Worm (Caenorhabditis elegans): ENCODE measurements around the gene AH6.17.

AH6.17 gene

DNA sequence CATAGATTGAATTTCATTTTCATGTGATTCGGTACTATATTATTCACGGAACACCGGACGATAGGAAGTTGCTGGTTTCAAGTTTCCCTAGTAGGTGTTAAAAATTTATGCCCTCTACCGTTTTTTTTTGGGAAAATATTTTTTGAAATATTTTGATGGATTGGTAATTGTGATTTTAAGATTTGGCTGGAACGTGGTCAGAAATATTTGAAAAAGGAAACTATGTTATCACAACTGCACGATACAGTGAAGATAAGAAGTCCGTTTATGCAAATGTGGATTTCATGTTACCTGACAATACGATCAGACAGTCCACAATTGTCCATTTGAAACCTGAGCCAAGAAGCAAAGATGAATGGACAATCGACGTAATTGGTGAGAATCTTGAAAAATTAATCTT, at the start of gene AH6.17:
Gene AH6.17, plus strand, starts transcription at position 185 of the 400 bp plus-strand sequence.
- TF ChIP-seq tbx-11 (GFP tag; IDR thresholded peaks at IDR 0.05), result no peak
- no peak for TF ChIP-seq B0310.2 (tag; optimal IDR thresholded peaks at IDR 0.05)
- TF ChIP-seq ceh-36 (tag; optimal IDR thresholded peaks at IDR 0.05), result no peak
- TF ChIP-seq hmbx-1 (tag; optimal IDR thresholded peaks at IDR 0.05), result no peak
- no peak for TF ChIP-seq scrt-1 (GFP tag; IDR thresholded peaks at IDR 0.05)
- TF ChIP-seq hnd-1 (tag; optimal IDR thresholded peaks at IDR 0.05), result no peak
- no peak for TF ChIP-seq hmg-4 (GFP tag; optimal IDR thresholded peaks at IDR 0.05)
- TF ChIP-seq sea-1 (GFP tag; conservative IDR thresholded peaks at IDR 0.05), result no peak
- TF ChIP-seq pes-1 (GFP tag; IDR thresholded peaks at IDR 0.05), result no peak
- no peak for TF ChIP-seq ceh-13 (GFP tag; optimal IDR thresholded peaks at IDR 0.05)
- TF ChIP-seq F13C5.2 (tag; optimal IDR thresholded peaks at IDR 0.05), result no peak
- no peak for TF ChIP-seq tbx-37 (GFP tag; conservative IDR thresholded peaks at IDR 0.05)

DNA sequence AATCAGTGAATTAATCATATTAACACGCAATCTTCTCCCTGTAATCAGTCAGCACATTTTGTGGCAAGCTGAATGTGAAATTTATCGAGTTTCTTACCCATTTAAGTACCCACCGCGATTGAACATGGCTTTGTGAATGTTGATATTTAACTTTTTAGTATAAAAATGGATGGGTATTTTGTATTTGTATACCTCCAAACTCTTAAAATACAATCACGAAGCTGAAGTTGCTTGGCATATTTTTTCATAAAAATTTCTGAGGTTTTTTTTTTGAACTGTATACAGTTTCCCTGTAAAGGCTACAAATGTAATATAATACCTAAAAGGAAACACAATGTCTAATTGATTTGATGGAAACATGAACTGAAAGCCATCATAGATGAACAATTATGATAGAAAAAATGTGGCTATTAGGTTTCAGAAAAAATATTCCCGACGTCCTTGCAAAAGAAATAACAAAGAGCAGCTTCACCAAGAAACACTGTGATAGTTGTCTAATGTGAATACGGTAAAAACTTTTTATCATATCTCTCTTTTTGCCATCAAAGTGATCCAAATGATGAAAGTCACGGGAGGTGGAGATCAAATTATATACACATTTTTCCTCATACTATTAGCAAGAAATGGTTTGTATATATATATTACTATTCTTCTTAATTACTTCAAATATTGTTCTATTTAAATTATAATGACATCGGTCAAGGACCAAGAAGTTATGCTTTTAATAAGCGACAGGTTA, 48.4 kb upstream of the AH6.17 start, which contains the start of the genes chil-25 and chil-26:
Gene chil-25, minus strand, starts transcription at position 101 of the 739 bp plus-strand sequence.
Gene chil-26, plus strand, starts transcription at position 689 of the 739 bp plus-strand sequence.
- no peak for TF ChIP-seq ceh-36 (tag; optimal IDR thresholded peaks at IDR 0.05)
- no peak for TF ChIP-seq F13C5.2 (tag; optimal IDR thresholded peaks at IDR 0.05)
- no peak for TF ChIP-seq hmg-4 (GFP tag; optimal IDR thresholded peaks at IDR 0.05)
- no peak for TF ChIP-seq tbx-11 (GFP tag; IDR thresholded peaks at IDR 0.05)
- no peak for TF ChIP-seq ets-7 (tag; optimal IDR thresholded peaks at IDR 0.05)
- no peak for TF ChIP-seq hmbx-1 (tag; optimal IDR thresholded peaks at IDR 0.05)
- no peak for TF ChIP-seq pes-1 (GFP tag; IDR thresholded peaks at IDR 0.05)
- no peak for TF ChIP-seq sea-1 (GFP tag; conservative IDR thresholded peaks at IDR 0.05)
- no peak for TF ChIP-seq tra-4 (tag; optimal IDR thresholded peaks at IDR 0.05)
- no peak for TF ChIP-seq hnd-1 (tag; optimal IDR thresholded peaks at IDR 0.05)
- TF ChIP-seq B0310.2 (tag; optimal IDR thresholded peaks at IDR 0.05), result no peak
- no peak for TF ChIP-seq ama-1 (optimal IDR thresholded peaks at IDR 0.05)
- no peak for TF ChIP-seq scrt-1 (GFP tag; IDR thresholded peaks at IDR 0.05)

DNA sequence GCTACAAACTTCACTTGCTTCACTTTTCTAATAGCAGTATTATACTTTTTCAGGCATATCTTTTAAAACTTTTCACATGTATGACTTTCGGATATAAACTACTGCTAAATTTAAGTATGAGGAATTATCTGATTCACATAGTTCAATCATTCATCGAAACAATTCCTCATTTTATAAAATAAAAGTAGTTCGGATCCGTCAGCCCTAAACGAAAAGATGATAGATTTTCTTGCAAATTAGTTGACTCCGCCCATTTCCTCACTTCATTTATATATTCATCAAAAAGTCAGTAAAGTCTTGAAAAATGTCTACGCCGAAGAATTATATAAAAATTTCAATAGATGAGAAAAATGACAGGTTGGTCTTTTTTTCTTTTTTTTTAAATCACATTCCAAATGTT, 45.4 kb upstream of the AH6.17 start, which contains the start of gene chil-27:
Gene chil-27, plus strand, starts transcription at position 301 of the 400 bp plus-strand sequence.
- no peak for TF ChIP-seq F13C5.2 (tag; optimal IDR thresholded peaks at IDR 0.05)
- no peak for TF ChIP-seq hnd-1 (tag; optimal IDR thresholded peaks at IDR 0.05)
- no peak for TF ChIP-seq hmbx-1 (tag; optimal IDR thresholded peaks at IDR 0.05)
- no peak for TF ChIP-seq hmg-4 (GFP tag; optimal IDR thresholded peaks at IDR 0.05)
- no peak for TF ChIP-seq ceh-13 (GFP tag; optimal IDR thresholded peaks at IDR 0.05)
- TF ChIP-seq tra-4 (tag; optimal IDR thresholded peaks at IDR 0.05), result no peak
- no peak for TF ChIP-seq aly-1 (tag; optimal IDR thresholded peaks at IDR 0.05)
- TF ChIP-seq sea-1 (GFP tag; conservative IDR thresholded peaks at IDR 0.05), result no peak
- TF ChIP-seq pes-1 (GFP tag; IDR thresholded peaks at IDR 0.05), result no peak
- TF ChIP-seq tbx-37 (GFP tag; conservative IDR thresholded peaks at IDR 0.05), result no peak
- no peak for TF ChIP-seq scrt-1 (GFP tag; IDR thresholded peaks at IDR 0.05)
- no peak for TF ChIP-seq tbx-11 (GFP tag; IDR thresholded peaks at IDR 0.05)

DNA sequence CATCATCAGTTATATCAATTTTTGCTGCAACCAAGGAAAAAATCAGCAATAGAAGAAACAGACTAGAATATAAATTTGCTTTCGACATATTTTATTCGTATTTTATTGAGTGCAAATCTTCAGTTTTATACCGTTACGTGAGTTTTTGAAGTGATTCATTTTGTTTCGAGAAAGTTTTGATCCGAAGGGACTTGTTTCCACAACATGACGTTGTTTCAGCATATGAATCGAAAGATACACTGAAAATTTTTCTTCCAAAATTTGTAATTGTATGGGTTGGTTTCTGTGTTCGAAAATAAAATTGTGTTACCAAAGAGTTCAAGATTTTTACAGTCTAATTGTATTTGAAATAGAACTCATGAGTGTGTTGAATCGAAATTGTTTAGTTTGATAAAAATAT, 43.0 kb upstream of the AH6.17 start, which contains the start of gene T19H5.7:
Gene T19H5.7, minus strand, starts transcription at position 101 of the 400 bp plus-strand sequence.
- TF ChIP-seq hmbx-1 (tag; optimal IDR thresholded peaks at IDR 0.05) (no peak), B0310.2 (tag; optimal IDR thresholded peaks at IDR 0.05) (no peak), ceh-36 (tag; optimal IDR thresholded peaks at IDR 0.05) (no peak), ets-7 (tag; optimal IDR thresholded peaks at IDR 0.05) (no peak), sea-1 (GFP tag; conservative IDR thresholded peaks at IDR 0.05) (no peak), aly-1 (tag; optimal IDR thresholded peaks at IDR 0.05) (no peak), pes-1 (GFP tag; IDR thresholded peaks at IDR 0.05) (no peak), tbx-37 (GFP tag; conservative IDR thresholded peaks at IDR 0.05) (no peak), scrt-1 (GFP tag; IDR thresholded peaks at IDR 0.05) (no peak)

DNA sequence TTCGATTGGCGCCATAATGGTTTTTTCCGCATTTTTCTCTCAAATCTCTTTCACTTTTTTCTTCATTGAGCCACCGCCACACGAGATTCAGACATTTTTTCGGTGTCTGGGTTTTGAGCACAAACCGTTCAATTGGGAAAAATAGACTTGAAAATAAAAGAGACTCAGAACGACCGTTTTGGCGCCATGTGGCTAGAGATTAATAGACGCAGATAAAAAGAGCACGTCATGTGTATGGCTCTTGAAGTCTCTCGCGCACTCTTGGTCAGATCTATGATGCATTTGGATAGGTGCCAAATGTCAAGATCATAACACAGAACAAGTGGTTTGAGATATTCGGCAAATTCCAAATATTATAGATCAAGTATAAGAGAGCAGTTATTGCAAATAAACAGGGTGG, 41.5 kb upstream of the AH6.17 start:
- TF ChIP-seq sea-1 (GFP tag; conservative IDR thresholded peaks at IDR 0.05) (no peak), ceh-13 (GFP tag; optimal IDR thresholded peaks at IDR 0.05) (no peak), ets-7 (tag; optimal IDR thresholded peaks at IDR 0.05) (no peak), tbx-11 (GFP tag; IDR thresholded peaks at IDR 0.05) (no peak), ceh-36 (tag; optimal IDR thresholded peaks at IDR 0.05) (no peak), F13C5.2 (tag; optimal IDR thresholded peaks at IDR 0.05) (no peak), hnd-1 (tag; optimal IDR thresholded peaks at IDR 0.05) (no peak), scrt-1 (GFP tag; IDR thresholded peaks at IDR 0.05) (no peak), tbx-37 (GFP tag; conservative IDR thresholded peaks at IDR 0.05) (no peak)

DNA sequence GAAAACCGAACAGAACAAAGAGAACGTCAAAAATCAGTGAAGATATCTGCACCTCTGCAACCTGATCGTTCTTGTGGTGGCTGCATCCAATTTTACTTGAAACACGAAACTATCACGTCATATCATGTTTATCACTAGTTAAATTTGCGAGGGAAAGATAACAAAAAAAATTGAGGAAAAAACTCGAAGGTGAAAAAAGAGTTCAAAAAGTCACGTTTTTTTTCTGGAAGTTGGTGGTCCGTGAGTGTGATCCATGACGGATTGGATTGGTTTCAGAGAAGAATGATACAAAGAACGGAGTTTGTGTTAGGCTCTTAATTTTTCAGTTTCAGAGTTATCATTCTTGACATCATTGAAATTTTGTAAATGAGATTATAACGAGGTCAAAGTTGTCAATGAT, 40.4 kb upstream of the AH6.17 start:
- no peak for TF ChIP-seq B0310.2 (tag; optimal IDR thresholded peaks at IDR 0.05)
- TF ChIP-seq ets-7 (tag; optimal IDR thresholded peaks at IDR 0.05), result no peak
- no peak for TF ChIP-seq sea-1 (GFP tag; conservative IDR thresholded peaks at IDR 0.05)
- TF ChIP-seq scrt-1 (GFP tag; IDR thresholded peaks at IDR 0.05), result no peak
- TF ChIP-seq hmbx-1 (tag; optimal IDR thresholded peaks at IDR 0.05), result no peak
- TF ChIP-seq tra-4 (tag; optimal IDR thresholded peaks at IDR 0.05), result no peak
- TF ChIP-seq ceh-36 (tag; optimal IDR thresholded peaks at IDR 0.05), result no peak
- no peak for TF ChIP-seq tbx-11 (GFP tag; IDR thresholded peaks at IDR 0.05)
- TF ChIP-seq ama-1 (optimal IDR thresholded peaks at IDR 0.05), result no peak
- no peak for TF ChIP-seq F13C5.2 (tag; optimal IDR thresholded peaks at IDR 0.05)
- TF ChIP-seq hnd-1 (tag; optimal IDR thresholded peaks at IDR 0.05), result no peak
- TF ChIP-seq ceh-13 (GFP tag; optimal IDR thresholded peaks at IDR 0.05), result no peak
- TF ChIP-seq aly-1 (tag; optimal IDR thresholded peaks at IDR 0.05), result no peak
- TF ChIP-seq flt-1 (GFP tag; IDR thresholded peaks at IDR 0.05), result no peak
- TF ChIP-seq tbx-37 (GFP tag; conservative IDR thresholded peaks at IDR 0.05), result no peak
- TF ChIP-seq hmg-4 (GFP tag; optimal IDR thresholded peaks at IDR 0.05), result no peak
- no peak for TF ChIP-seq pes-1 (GFP tag; IDR thresholded peaks at IDR 0.05)

DNA sequence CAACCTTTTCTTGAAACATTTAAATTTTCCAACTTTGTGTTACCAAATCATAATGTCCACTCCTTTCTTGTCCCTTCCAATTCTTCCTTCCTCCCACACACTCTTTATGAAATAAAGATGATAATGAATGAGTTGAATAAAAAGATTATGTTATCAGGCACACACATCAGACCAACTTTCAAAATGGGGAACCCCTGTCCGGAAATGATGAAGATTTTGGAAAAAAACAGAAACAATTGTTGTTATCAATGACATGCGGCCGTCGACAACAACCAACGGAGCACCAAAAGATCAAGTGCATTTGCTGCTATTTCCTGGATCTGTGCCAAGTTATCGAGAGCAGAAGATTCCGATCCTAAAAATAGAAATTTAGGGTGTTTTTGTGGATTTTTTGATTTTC, 39.6 kb upstream of the AH6.17 start:
- TF ChIP-seq tbx-37 (GFP tag; conservative IDR thresholded peaks at IDR 0.05) (no peak), aly-1 (tag; optimal IDR thresholded peaks at IDR 0.05) (no peak), pes-1 (GFP tag; IDR thresholded peaks at IDR 0.05) (no peak), tbx-11 (GFP tag; IDR thresholded peaks at IDR 0.05) (no peak), ceh-36 (tag; optimal IDR thresholded peaks at IDR 0.05) (no peak), scrt-1 (GFP tag; IDR thresholded peaks at IDR 0.05) (no peak), ama-1 (optimal IDR thresholded peaks at IDR 0.05) (no peak)

All from whole organism, early embryonic.